Worm (Caenorhabditis elegans) whole organism, midembryonic: ENCODE data around the gene nhl-2.

Experiments used
- T22C8.4 ChIP-seq: fragments of 200-800 bp; sonication (Bioruptor generic); IDR thresholded peaks from 2 replicates; pipeline ENCODE4 v1.3.6; 2022; ENCODE audit warnings: missing genetic modification characterization, missing compliant biosample characterization
- cog-1 ChIP-seq: sonication (generic microtip); optimal IDR thresholded peaks from 2 replicates; lab custom pipeline; 2016; ENCODE audit warnings: missing genetic modification characterization, missing compliant biosample characterization
- flt-1 ChIP-seq: fragments of 200-800 bp; sonication (Bioruptor generic); IDR thresholded peaks from 2 replicates; pipeline ENCODE4 v1.3.6; 2022; ENCODE audit warnings: missing genetic modification characterization, missing compliant biosample characterization
- klf-2 ChIP-seq: fragments of 200-800 bp; sonication (Bioruptor generic); conservative IDR thresholded peaks from 2 replicates; pipeline ENCODE4 v1.3.6; 2022; ENCODE audit warnings: missing genetic modification reagents, missing genetic modification characterization, missing compliant biosample characterization
- med-1 ChIP-seq: sonication (generic microtip); optimal IDR thresholded peaks from 2 replicates; lab custom pipeline; 2017; ENCODE audit warnings: missing genetic modification characterization, mild to moderate bottlenecking, missing compliant biosample characterization, antibody characterized with exemption, missing genetic modification reagents; ENCODE audit not compliant: insufficient read depth
- ref-1 ChIP-seq: fragments of 200-800 bp; sonication (Bioruptor generic); conservative IDR thresholded peaks from 2 replicates; pipeline ENCODE4 v1.3.6; 2022; ENCODE audit warnings: missing genetic modification reagents, missing genetic modification characterization, missing compliant biosample characterization
- tab-1 ChIP-seq: fragments of 200-800 bp; sonication (Bioruptor generic); IDR thresholded peaks from 2 replicates; pipeline ENCODE4 v1.3.6; 2022; ENCODE audit warnings: missing genetic modification characterization, missing compliant biosample characterization
- ztf-23 ChIP-seq: fragments of 200-800 bp; sonication (Bioruptor generic); IDR thresholded peaks from 2 replicates; pipeline ENCODE4 v1.3.6; 2022; ENCODE audit warnings: missing genetic modification reagents, missing genetic modification characterization, missing compliant biosample characterization
- ztf-29 ChIP-seq: fragments of 200-800 bp; sonication (Bioruptor generic); IDR thresholded peaks from 2 replicates; pipeline ENCODE4 v1.3.6; 2022; ENCODE audit warnings: missing genetic modification reagents, missing genetic modification characterization, missing compliant biosample characterization

DNA sequence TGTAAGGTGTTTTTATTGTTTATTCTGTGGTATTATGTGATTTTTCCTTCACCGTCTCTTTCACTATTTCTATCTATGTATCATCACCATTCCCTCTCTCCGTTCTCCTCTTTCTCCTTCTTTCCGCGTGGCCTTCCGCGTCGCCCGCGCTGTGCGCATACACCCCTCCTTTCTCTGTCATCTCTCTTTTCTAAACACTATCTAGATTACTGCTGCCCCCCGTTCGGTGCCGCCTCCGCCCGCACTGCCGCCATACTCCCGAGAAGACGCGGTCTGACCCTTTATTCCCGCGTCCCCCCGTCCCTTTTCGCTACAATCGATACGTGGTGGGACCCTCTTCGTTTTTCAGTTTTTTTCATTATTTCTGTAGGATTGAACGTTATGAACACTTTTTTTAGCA is 49.7 kb upstream of the nhl-2 start:
- TF ChIP-seq ztf-29 (GFP tag; lab: Robert Waterston, UW) (no peak), flt-1 (GFP tag; lab: Robert Waterston, UW) (peak; percentile 66), cog-1 (no peak), ztf-23 (GFP tag; lab: Robert Waterston, UW) (0 out of 2 replicates have a peak, but pooled peaks have one; percentile 45), T22C8.4 (GFP tag; lab: Robert Waterston, UW) (no peak), tab-1 (no peak), med-1 (GFP tag; lab: Kevin White, UChicago) (no peak), klf-2 (GFP tag; lab: Robert Waterston, UW) (no peak), ref-1 (GFP tag; lab: Robert Waterston, UW) (no peak)
